Fruit fly (Drosophila melanogaster) Kc167 (cell line): ENCODE data around the gene egh.
"Not testable (repeated sequence)": the region's sequence is repeated elsewhere in the genome, so short reads cannot be mapped to it uniquely, and the experiment has no call there.

Experiments
- Myc ChIP-seq: fragments of >200 bp; optimal IDR thresholded peaks from 2 replicates; lab custom pipeline; 2017; ENCODE audit warnings: missing external identifiers
- Sin3A ChIP-seq: fragments of >200 bp; optimal IDR thresholded peaks from 2 replicates; lab custom pipeline; 2018; ENCODE audit warnings: missing external identifiers
- h ChIP-seq: fragments of >200 bp; optimal IDR thresholded peaks from 3 replicates; lab custom pipeline; 2018; ENCODE audit warnings: missing external identifiers
- insv ChIP-seq: fragments of >200 bp; optimal IDR thresholded peaks from 3 replicates; lab custom pipeline; 2018; ENCODE audit warnings: missing external identifiers
- psq ChIP-seq: fragments of >200 bp; optimal IDR thresholded peaks from 2 replicates; lab custom pipeline; 2017; ENCODE audit warnings: missing external identifiers
- ttk ChIP-seq: sonication (Bioruptor generic); optimal IDR thresholded peaks from 2 replicates; lab custom pipeline; 2017; ENCODE audit warnings: missing external identifiers

egh gene

DNA sequence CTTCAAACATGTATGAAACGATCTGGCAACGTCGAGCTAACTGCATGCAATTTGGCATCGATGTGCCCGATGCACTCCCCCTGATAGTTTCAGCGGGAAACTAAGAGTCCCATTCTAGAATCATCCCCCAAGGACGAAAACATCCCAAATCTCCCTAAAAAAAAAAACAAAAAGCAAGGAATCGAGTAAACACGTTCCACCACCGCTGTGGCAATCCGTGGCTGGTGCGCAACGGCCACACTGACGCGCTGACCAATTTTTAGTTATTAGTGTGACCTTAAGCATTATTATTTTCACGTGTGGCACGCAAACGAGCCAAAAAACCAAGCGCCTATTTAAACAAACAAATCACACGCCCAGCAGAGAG is 2.6 kb upstream of the egh start, which contains the start of gene wds:
Gene wds, plus strand, starts transcription at position 265 of the 367 bp plus-strand sequence.
- TF ChIP-seq psq (no peak), Myc (no peak), insv (lab: Kevin White, UChicago) (no peak), Sin3A (lab: Kevin White, UChicago) (no peak), h (no peak), ttk (lab: Kevin White, UChicago) (no peak)

DNA sequence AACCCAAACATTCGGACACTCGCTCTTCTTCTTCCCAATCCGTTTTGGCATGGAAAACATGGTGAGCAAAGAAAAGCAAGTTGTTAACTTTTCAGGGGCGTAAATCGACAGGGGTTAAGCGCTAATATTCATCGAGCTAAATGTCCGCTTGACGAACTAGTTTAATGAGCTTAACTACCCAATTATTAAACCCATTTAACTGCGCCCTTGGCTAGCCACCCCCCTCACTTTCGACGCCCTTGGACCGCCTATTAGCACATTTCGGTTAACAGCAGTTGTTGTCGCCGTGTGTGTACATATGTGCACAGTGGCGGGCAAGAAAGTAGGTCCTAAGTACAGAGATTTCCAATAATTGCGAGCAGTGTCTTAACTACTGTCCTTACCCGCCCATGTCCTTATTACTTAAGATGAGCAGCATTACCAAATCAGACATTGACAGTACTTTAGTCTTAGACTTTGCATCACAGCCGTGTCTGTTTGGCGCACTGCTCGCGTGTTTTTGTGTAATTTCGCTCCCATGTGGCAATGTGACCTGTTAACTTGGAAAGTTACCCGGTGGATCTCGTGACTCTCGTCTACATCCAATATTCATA is 1.2 kb downstream of the egh start:
- no peak for TF ChIP-seq psq
- no peak for TF ChIP-seq h
- TF ChIP-seq Sin3A (lab: Kevin White, UChicago), result no peak
- no peak for TF ChIP-seq ttk (lab: Kevin White, UChicago)
- no peak for TF ChIP-seq insv (lab: Kevin White, UChicago)
- no peak for TF ChIP-seq Myc

DNA sequence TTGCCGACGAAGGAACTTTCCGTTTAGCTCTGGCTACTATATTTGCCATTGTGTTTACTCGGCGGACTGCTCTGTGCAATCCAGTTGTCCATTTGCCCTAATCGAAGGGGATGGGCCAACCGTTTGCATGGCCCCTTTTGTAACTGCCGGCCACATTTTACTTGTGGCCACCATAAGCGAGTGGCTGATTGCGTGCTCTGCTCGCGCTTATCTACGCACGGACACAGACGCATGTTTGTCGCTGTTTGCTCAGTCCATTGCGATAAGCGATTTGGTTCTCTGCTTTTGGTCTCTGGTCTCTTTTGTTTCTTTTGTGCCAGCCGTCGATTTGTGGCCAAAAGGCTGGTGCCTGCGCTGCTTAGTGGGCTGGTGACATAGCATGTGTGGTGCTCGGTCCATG is 2.3 kb downstream of the egh start:
- TF ChIP-seq Myc (no peak), insv (lab: Kevin White, UChicago) (no peak), ttk (lab: Kevin White, UChicago) (no peak), h (no peak), Sin3A (lab: Kevin White, UChicago) (no peak), psq (no peak)

DNA sequence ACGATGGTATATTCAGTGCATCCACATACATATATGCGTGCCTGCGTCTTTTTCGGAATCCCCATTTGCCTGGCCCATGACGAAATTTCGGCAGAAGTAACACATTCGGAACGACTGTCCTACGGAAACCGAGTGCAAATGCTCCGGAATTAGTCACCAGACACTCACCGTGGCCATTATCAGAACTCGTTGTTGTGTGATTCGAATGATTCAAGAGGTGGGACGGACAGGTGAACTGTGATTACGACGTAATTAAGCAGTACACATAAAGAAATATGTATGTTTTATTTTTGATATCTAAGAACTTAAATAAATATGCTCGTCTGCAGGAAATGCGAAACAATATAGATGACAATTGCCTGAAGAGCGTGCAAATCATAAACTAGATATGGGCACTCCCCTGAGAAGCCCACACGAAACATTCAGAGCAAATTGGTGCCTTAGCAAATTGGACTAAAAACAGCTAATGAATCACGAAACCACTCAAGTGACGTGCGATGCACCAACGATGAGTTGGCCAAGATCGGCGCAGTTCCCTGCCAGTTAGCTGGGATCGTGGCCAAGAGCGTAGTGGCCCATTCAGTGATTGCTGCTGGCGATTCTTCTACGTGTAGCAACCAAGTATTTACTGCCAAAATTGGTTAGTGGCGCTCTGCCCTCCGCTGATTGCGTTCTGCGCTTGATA is 3.2 kb downstream of the egh start:
- TF ChIP-seq Myc (no peak), psq (no peak), Sin3A (lab: Kevin White, UChicago) (no peak), insv (lab: Kevin White, UChicago) (no peak), h (no peak), ttk (lab: Kevin White, UChicago) (no peak)

DNA sequence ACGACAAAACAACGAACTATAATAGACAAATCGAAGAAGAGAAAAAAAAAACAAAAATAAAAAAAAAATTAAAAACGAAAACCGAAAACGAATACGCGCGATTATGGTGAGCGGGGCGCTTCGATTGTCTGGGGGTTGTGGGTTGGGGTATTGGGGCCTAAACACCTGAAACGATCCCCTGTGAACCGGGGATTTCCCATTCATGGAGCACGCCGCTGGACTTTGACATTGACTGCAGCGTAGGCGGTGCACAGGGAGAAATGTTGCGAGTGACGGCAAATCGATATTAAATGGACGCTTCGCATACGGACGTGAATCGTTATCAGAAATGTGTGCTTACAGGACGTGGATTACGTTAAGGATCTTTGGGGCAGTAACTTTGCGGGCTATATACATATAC is 3.9 kb downstream of the egh start:
- TF ChIP-seq ttk (lab: Kevin White, UChicago) (no peak), Sin3A (lab: Kevin White, UChicago) (no peak), psq (no peak)

DNA sequence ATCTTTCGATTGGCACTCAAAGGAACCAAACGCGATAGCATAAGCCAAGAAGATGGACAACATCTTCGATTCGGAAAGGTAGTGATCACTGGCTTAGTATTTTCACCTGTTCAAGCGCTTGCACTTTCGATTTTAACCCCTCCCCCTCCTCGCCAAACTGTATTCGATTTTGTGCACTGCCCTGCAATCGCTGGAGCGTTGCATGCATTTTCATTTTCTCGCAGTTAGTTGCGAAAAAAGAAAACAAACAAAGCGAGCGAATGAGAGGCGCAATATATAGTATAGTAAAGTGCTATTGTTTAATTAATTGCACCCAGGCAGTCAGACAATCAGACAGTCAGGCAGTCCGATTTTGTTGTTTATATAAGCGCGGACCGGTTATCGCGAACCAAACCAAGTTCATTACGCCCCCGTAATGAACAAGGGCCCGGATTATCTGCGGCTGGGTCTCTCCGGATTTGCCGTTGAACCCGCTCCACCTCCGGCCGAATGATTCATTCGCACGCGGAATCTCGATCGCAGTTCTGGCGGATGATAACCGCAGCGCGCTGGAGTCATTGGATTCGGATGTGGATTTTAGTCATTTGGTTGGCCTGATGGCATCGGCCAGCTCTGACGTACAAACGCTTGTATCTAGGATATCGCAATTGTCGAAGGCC is 4.9 kb downstream of the egh start:
- no peak for TF ChIP-seq h
- no peak for TF ChIP-seq ttk (lab: Kevin White, UChicago)
- no peak for TF ChIP-seq psq
- no peak for TF ChIP-seq Myc
- no peak for TF ChIP-seq Sin3A (lab: Kevin White, UChicago)

DNA sequence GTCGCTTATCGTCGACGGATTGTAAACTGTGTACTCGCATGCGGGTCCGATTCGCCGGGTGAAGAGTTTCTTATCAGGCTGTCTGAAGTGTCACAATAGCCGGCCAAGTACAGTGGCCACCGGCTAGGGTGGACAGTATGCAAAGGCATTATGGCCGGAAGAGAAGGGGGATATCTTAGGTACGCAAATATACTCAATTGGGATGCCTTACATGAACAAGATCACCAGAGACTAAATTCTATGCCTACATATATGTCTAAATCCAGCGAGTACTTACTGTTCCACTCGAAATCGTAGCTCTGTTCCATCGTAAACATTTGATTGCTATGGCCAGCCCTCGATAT is 5.4 kb downstream of the egh start:
- TF ChIP-seq Sin3A (lab: Kevin White, UChicago), result no peak

DNA sequence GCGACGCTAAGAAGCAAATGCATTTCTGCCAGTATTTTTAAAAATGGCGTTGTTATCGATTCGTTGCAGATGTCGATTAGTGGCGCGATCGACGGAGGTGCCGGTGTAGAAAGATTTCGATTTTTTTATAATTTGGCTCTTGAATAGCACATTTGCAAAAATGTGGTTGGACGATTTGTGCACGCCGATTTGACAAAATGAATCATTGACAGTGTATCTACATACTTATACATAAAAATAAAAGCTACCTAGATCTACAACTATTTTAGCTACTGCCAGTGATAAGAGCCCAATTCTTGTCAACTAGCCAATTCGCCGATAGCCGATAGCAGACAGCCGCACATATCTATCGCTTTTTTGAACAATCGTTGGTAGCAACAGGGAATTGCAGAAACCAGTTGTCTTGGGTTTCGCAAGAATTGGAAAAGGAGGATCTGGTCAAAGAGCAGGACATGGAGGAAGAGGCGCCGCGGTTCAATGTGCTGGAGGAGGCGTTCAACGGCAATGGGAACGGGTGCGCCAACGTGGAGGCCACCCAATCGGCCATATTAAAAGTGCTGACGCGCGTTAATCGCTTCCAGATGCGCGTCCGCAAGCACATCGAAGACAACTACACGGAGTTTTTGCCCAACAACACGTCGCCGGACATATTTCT is 15.7 kb downstream of the egh start, which contains the start of the genes Klp3A and Zw10:
Gene Klp3A, minus strand, starts transcription at position 202 of the 655 bp plus-strand sequence.
Gene Zw10, plus strand, starts transcription at position 347 of the 655 bp plus-strand sequence.
- TF ChIP-seq psq, result no peak
- TF ChIP-seq ttk (lab: Kevin White, UChicago), result no peak
- TF ChIP-seq Myc, result no peak
- TF ChIP-seq h, result no peak
- TF ChIP-seq insv (lab: Kevin White, UChicago), result no peak
- no peak for TF ChIP-seq Sin3A (lab: Kevin White, UChicago)

DNA sequence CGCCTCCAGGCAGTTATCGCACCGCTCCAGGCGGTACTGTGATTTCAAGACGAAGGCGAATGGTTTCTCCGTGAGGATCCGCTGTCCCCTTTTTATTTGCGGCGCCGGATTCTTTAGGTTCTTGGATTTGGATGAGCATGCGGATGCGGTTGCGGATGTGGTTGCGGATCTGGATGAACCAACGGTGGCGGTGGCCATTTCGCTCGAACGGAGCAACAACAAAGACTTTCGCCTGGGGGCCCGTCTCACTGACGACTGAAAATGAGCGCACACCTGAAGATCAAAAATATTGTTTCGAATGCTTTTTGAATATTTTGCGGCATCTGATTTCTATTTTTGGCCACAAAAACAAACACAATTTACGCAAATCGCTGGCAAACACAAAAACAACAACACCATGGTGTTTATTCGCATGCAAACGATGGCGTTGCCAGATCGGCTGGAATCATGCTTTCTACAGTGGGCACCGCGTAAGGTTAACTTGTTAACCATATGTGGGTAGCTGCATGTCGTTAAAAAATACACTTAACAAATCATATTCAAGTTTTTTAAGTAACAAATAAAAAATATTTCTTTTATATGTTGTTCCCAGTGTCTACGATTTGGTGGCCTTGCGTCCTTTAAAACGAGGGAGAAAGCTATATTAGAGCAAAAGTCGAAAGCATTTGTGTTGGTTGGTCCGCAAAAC is 20.3 kb downstream of the egh start, which contains the start of gene Smyd3:
Gene Smyd3, minus strand, starts transcription at position 407 of the 688 bp plus-strand sequence.
- no peak for TF ChIP-seq Sin3A (lab: Kevin White, UChicago)
- TF ChIP-seq insv (lab: Kevin White, UChicago), result no peak
- no peak for TF ChIP-seq Myc
- no peak for TF ChIP-seq psq

DNA sequence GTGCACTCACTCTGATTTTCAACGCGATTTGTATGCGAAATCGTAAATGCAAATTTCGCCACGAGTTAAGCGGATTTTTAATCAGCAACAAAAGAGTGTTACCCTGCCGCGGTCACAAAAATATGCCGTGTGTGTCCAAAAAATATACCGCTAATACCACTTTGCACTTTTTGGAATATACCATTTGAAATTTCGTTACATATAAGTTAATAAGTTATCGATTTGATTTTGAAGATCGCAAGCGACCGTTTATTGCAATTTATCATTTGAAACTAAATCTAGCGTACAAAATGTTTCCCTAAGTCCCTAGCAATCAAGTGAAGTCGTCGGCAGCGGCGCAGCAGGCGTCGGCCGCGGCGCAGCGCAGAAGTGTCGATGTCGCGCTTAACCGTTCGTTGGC is 21.9 kb downstream of the egh start, which contains the start of gene eIF3g1:
Gene eIF3g1, minus strand, starts transcription at position 101 of the 400 bp plus-strand sequence.
- TF ChIP-seq ttk (lab: Kevin White, UChicago); h; Sin3A (lab: Kevin White, UChicago): not testable (repeated sequence)

DNA sequence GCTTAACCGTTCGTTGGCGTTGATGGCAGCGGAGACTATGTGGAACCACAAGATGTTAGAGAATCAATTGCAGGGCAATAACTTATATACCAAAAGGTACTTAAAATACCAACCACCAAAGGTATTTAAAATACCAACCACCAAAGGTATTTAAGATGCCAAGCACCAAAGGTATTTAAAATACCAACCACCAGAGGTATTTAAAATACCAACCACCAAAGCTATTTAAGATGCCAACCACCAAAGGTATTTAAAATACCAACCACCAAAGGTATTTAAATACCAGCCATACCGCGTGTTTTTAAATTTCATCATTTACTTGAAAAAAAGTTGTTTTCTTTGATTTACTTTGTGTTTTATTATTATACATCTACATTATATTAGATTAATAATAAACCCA is 29.1 kb downstream of the egh start:
- TF ChIP-seq insv (lab: Kevin White, UChicago) (no peak), ttk (lab: Kevin White, UChicago) (no peak), Myc (no peak), Sin3A (lab: Kevin White, UChicago) (no peak), h (no peak), psq (no peak)

DNA sequence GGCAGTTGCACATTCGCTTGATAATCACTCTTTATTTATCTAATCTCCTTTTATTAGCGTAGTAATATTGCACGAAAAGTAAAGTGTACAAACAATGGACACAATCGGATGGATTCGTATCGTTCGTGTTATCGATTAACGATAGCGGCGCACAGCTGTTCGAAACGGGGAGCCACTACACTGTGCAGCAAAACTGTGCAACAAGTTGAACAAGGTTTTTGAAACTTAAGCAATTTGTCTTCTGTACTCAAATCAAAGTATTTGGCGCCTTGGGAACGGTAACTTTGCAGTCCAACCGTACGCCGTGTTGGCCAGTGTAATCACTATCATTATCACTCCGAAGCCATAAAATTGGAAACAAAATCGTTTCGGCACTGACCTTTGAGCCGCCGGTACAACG is 31.3 kb downstream of the egh start, which contains the start of the genes Tsp3A and Seipin:
Gene Tsp3A, minus strand, starts transcription at position 88 of the 400 bp plus-strand sequence.
Gene Seipin, plus strand, starts transcription at position 149 of the 400 bp plus-strand sequence.
- TF ChIP-seq h (no peak), Sin3A (lab: Kevin White, UChicago) (no peak), Myc (no peak), ttk (lab: Kevin White, UChicago) (no peak), insv (lab: Kevin White, UChicago) (no peak), psq (no peak)
